Fruit fly (Drosophila melanogaster) whole organism, embryonic: ENCODE measurements around the gene CG10638.

Experiments
- Bdp1 ChIP-seq: fragments of 200-800 bp; sonication (Bioruptor generic); optimal IDR thresholded peaks from 3 replicates; lab custom pipeline; 2016; ENCODE audit warnings: missing biosample characterization, missing genetic modification characterization
- CG3847 ChIP-seq: fragments of 200-800 bp; sonication (Bioruptor generic); IDR thresholded peaks from 2 replicates; pipeline ENCODE4 v1.3.6; 2022; ENCODE audit warnings: missing biosample characterization, missing genetic modification characterization
- Lpt ChIP-seq: fragments of >200 bp; optimal IDR thresholded peaks from 2 replicates; lab custom pipeline; 2018; ENCODE audit warnings: missing biosample characterization, missing genetic modification characterization
- dmrt99B ChIP-seq: fragments of 200-800 bp; sonication (Bioruptor generic); optimal IDR thresholded peaks from 2 replicates; lab custom pipeline; 2018; ENCODE audit warnings: missing biosample characterization, mild to moderate bottlenecking, missing genetic modification characterization, moderate library complexity
- fd3F ChIP-seq: fragments of 200-800 bp; sonication (Bioruptor generic); optimal IDR thresholded peaks from 2 replicates; lab custom pipeline; 2018; ENCODE audit warnings: missing biosample characterization, mild to moderate bottlenecking, missing genetic modification characterization, moderate library complexity

- TF ChIP-seq CG3847 (no peak), Bdp1 (GFP tag; lab: Kevin White, UChicago) (no peak), Lpt (no peak), dmrt99B (tag; lab: Kevin White, UChicago) (no peak), fd3F (GFP tag; lab: Kevin White, UChicago) (no peak)
These were observed 48.4 kb upstream of the CG10638 start for dm6 chr3L:12549471-12549870.
